Fruit fly (Drosophila melanogaster) whole organism, pupa: ENCODE results near the gene ppk30.

Experiments
- CG10348 ChIP-seq: fragments of 200-800 bp; sonication (Bioruptor generic); IDR thresholded peaks from 2 replicates; pipeline ENCODE4 v1.3.6; 2022; ENCODE audit warnings: missing biosample characterization, missing genetic modification characterization
- CG13204 ChIP-seq: fragments of 200-800 bp; sonication (Bioruptor generic); optimal IDR thresholded peaks from 2 replicates; lab custom pipeline; 2018; ENCODE audit warnings: missing biosample characterization, mild to moderate bottlenecking, missing genetic modification characterization, moderate library complexity
- CG15710 ChIP-seq: fragments of 200-800 bp; sonication (Bioruptor generic); optimal IDR thresholded peaks from 2 replicates; lab custom pipeline; 2018; ENCODE audit warnings: missing biosample characterization, mild to moderate bottlenecking, missing genetic modification characterization, moderate library complexity
- CG32121 ChIP-seq: fragments of 200-800 bp; sonication (Bioruptor generic); IDR thresholded peaks from 2 replicates; pipeline ENCODE4 v1.3.6; 2022; ENCODE audit warnings: missing biosample characterization, missing genetic modification characterization
- CG34367 ChIP-seq: fragments of 200-800 bp; sonication (Bioruptor generic); optimal IDR thresholded peaks from 2 replicates; lab custom pipeline; 2018; ENCODE audit warnings: missing biosample characterization, mild to moderate bottlenecking, missing genetic modification characterization
- CG9948 ChIP-seq: fragments of 200-800 bp; sonication (Bioruptor generic); optimal IDR thresholded peaks from 2 replicates; lab custom pipeline; 2018; ENCODE audit warnings: missing biosample characterization, mild to moderate bottlenecking, missing genetic modification characterization, moderate library complexity
- EcR ChIP-seq: fragments of 200-800 bp; sonication (Bioruptor generic); optimal IDR thresholded peaks from 3 replicates; lab custom pipeline; 2019; ENCODE audit warnings: missing biosample characterization, missing genetic modification characterization, mild to moderate bottlenecking, moderate library complexity, missing genetic modification reagents
- Ets98B ChIP-seq: fragments of 200-800 bp; sonication (Bioruptor generic); IDR thresholded peaks from 2 replicates; pipeline ENCODE4 v1.3.6; 2022; ENCODE audit warnings: missing biosample characterization, missing genetic modification characterization
- Pif1A ChIP-seq: fragments of 200-800 bp; sonication (Bioruptor generic); optimal IDR thresholded peaks from 3 replicates; lab custom pipeline; 2016; ENCODE audit warnings: missing biosample characterization, missing genetic modification characterization

DNA sequence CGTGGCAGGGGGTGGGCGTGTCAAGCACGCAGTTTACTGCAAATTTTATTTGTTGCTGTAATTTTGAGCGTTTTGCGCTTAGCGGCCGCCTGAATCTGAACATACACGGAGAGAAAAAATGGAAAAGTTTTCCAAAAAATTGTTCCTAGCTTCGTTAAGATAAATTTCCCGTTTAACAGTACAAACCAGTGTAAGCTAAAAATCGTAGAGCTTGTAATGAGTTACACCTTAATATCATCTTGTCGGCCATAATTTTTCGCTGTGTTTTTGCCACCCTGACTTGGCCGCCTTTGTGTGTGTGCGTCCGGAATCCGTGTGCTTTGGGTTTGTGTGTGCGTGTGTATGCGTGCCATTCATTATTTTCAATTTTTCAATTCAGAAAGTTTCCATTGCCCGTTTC is 17.5 kb upstream of the ppk30 start:
- TF ChIP-seq CG15710 (tag; lab: Kevin White, UChicago) (no peak), CG9948 (tag; lab: Kevin White, UChicago) (no peak), EcR (GFP tag; lab: Kevin White, UChicago) (no peak), CG32121 (GFP tag; lab: Robert Waterston, UW) (no peak), Pif1A (GFP tag; lab: Kevin White, UChicago) (no peak), CG10348 (no peak), CG13204 (no peak), Ets98B (GFP tag; lab: Robert Waterston, UW) (no peak), CG34367 (no peak)
